Fruit fly (Drosophila melanogaster) whole organism, pupa: ENCODE results near the gene CG43345.

Experiments
- CG17806 ChIP-seq: fragments of 200-800 bp; sonication (Bioruptor generic); optimal IDR thresholded peaks from 2 replicates; lab custom pipeline; 2018; ENCODE audit warnings: missing biosample characterization, mild to moderate bottlenecking, missing genetic modification characterization, moderate library complexity
- CG4496 ChIP-seq: fragments of 200-800 bp; sonication (Bioruptor generic); IDR thresholded peaks from 3 replicates; pipeline ENCODE4 v1.3.6; 2022; ENCODE audit warnings: missing biosample characterization, missing genetic modification characterization
- Pif1B ChIP-seq: fragments of 200-800 bp; sonication (Bioruptor generic); optimal IDR thresholded peaks from 3 replicates; lab custom pipeline; 2016; ENCODE audit warnings: missing biosample characterization, missing genetic modification characterization

- TF ChIP-seq CG17806 (tag; lab: Kevin White, UChicago) (no peak), Pif1B (GFP tag; lab: Kevin White, UChicago) (no peak), CG4496 (GFP tag; lab: Robert Waterston, UW) (no peak)
Measured at dm6 chr2L:21142501-21142849, 25.9 kb downstream of the CG43345 start.
